Worm (Caenorhabditis elegans): Measurements from ENCODE around the gene rsp-4.

rsp-4 gene

ce11 chrII:5388786-5389421, at the start of gene rsp-4:
Gene rsp-4 (minus strand): TSS chrII:5388836.
- no peak for TF ChIP-seq D2030.7 (GFP tag; IDR thresholded peaks at IDR 0.05)
- no peak for TF ChIP-seq zim-3 (tag; optimal IDR thresholded peaks at IDR 0.05)
- TF ChIP-seq nfyb-1 (GFP tag; IDR thresholded peaks at IDR 0.05): 0 out of 2 replicates have a peak, but pooled peaks have one; percentile 36
- TF ChIP-seq snpc-1.1 (tag; optimal IDR thresholded peaks at IDR 0.05; ENCODE audit: insufficient read depth): no peak

- TF ChIP-seq T07F8.4 (tag; optimal IDR thresholded peaks at IDR 0.05) (no peak), efl-1 (GFP tag; optimal IDR thresholded peaks at IDR 0.05) (no peak), let-607 (tag; optimal IDR thresholded peaks at IDR 0.05) (no peak), hmg-20 (GFP tag; IDR thresholded peaks at IDR 0.05) (no peak)
These were observed 49.0 kb upstream of the rsp-4 start, which contains the start of gene F07F6.1 for ce11 chrII:5437586-5437985. Gene F07F6.1 (plus strand): TSS chrII:5437886.

ce11 chrII:5436833-5437232, 48.2 kb upstream of the rsp-4 start, which contains the start of gene dct-5:
Gene dct-5 (minus strand): TSS chrII:5436933.
- TF ChIP-seq ztf-26 (tag; optimal IDR thresholded peaks at IDR 0.05) (no peak), nfya-2 (GFP tag; IDR thresholded peaks at IDR 0.05) (no peak), mes-4 (tag; optimal IDR thresholded peaks at IDR 0.05) (no peak), F10E7.11 (tag; optimal IDR thresholded peaks at IDR 0.05) (no peak), ztf-28 (GFP tag; IDR thresholded peaks at IDR 0.05) (no peak), sea-2 (GFP tag; IDR thresholded peaks at IDR 0.05) (no peak), let-607 (tag; optimal IDR thresholded peaks at IDR 0.05) (no peak), zfh-2 (GFP tag; conservative IDR thresholded peaks at IDR 0.05) (no peak), F57A8.1 (GFP tag; optimal IDR thresholded peaks at IDR 0.05) (no peak), repo-1 (tag; optimal IDR thresholded peaks at IDR 0.05) (no peak), let-526 (GFP tag; IDR thresholded peaks at IDR 0.05) (no peak), Y67H2A.10 (GFP tag; conservative IDR thresholded peaks at IDR 0.05) (no peak), ceh-58 (GFP tag; IDR thresholded peaks at IDR 0.05) (no peak), egrh-3 (GFP tag; IDR thresholded peaks at IDR 0.05) (no peak), hsf-1 (GFP tag; IDR thresholded peaks at IDR 0.05) (no peak), attf-5 (GFP tag; optimal IDR thresholded peaks at IDR 0.05) (no peak), lin-40 (tag; optimal IDR thresholded peaks at IDR 0.05) (no peak)

ce11 chrII:5433069-5433468, 44.4 kb upstream of the rsp-4 start, which contains the start of gene srx-114:
Gene srx-114 (minus strand): TSS chrII:5433169.
- TF ChIP-seq tlf-1 (GFP tag; optimal IDR thresholded peaks at IDR 0.05) (no peak), Y79H2A.3 (GFP tag; conservative IDR thresholded peaks at IDR 0.05) (no peak), aptf-3 (GFP tag; IDR thresholded peaks at IDR 0.05) (no peak), dpl-1 (GFP tag; optimal IDR thresholded peaks at IDR 0.05) (no peak), K12H6.12 (tag; optimal IDR thresholded peaks at IDR 0.05) (no peak), lag-1 (GFP tag; IDR thresholded peaks at IDR 0.05) (no peak), F39B2.1 (GFP tag; IDR thresholded peaks at IDR 0.05) (no peak), F55B11.4 (tag; optimal IDR thresholded peaks at IDR 0.05; ENCODE audit: borderline replicate concordance, insufficient read depth) (no peak), somi-1 (GFP tag; optimal IDR thresholded peaks at IDR 0.05) (no peak), ztf-18 (tag; optimal IDR thresholded peaks at IDR 0.05) (no peak), Y53G8AR.9 (GFP tag; conservative IDR thresholded peaks at IDR 0.05) (no peak), rcor-1 (GFP tag; IDR thresholded peaks at IDR 0.05) (no peak), repo-1 (tag; optimal IDR thresholded peaks at IDR 0.05) (no peak), mcd-1 (GFP tag; IDR thresholded peaks at IDR 0.05) (no peak), lin-26 (GFP tag; IDR thresholded peaks at IDR 0.05) (no peak), ceh-79 (tag; optimal IDR thresholded peaks at IDR 0.05) (no peak), attf-6 (GFP tag; IDR thresholded peaks at IDR 0.05) (no peak), pbrm-1 (GFP tag; IDR thresholded peaks at IDR 0.05) (no peak)

Data from whole organism, young adult.